Fruit fly (Drosophila melanogaster): ENCODE results near the gene CG10710.
A peak's percentile ranks its signal among the peaks of the same experiment; 100 is the strongest.

CG10710 gene

DNA sequence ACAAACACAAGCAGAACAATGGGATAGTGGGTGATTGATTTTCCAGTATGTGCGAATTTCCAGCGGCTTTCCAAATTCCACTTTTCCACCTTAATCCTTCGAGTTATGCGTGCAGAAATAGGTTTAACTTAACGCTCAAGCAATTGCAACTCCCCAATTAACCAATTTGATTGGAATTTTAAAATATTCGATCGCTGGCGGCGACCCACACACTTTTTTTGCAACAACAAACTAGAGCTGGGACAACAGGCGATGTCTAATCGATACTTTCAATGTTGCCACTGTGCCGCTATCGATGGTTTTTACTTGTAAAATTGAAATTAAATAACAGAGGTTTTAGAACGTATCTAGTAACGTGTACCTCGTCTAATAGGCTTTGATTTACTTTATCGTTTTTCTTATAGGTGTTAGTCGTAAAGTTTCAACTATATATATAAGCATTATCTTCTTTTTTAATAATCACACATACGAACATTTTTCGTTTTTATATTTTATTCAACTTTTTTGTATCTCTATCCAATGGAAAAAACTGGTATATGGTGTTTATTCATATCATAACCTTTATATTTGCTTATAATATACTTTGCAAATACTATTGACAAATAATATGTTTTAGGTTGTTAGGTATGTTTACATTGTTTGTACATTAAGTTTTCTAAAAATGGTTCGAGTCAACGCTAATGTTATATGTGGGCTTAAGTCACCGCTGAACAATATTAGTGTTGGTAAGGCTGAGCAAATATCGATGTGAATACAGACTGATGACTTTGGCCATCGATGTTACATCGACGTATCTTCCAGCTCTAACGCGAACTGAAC, 33.2 kb downstream of the CG10710 start, which contains the start of the genes Abp1 and Tgi:
Gene Abp1 (minus strand): TSS at position 240 of the 819 bp plus-strand sequence.
Gene Tgi (plus strand): TSS at position 757 of the 819 bp plus-strand sequence.
- no peak for TF ChIP-seq noc (tag; optimal IDR thresholded peaks at IDR 0.05)

DNA sequence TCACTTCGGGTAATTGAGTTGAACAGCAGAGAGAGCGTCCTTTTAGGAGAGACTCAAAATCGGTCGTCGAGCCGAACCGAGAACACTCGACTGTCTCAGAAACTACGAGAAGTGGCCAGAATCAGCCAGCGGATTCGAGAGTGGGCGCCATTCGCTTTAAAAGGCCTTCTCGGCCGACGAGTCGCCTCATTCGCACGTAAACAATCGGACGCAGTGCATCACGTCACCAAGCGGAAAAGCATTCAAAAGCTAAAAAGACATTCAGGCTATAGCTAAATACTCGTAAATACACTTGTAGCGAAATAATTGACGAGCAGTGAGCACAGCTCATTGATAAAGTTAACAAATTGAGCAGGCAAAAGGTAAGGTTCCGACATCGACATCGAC, 39.2 kb downstream of the CG10710 start:
- TF ChIP-seq noc (tag; optimal IDR thresholded peaks at IDR 0.05), result no peak

DNA sequence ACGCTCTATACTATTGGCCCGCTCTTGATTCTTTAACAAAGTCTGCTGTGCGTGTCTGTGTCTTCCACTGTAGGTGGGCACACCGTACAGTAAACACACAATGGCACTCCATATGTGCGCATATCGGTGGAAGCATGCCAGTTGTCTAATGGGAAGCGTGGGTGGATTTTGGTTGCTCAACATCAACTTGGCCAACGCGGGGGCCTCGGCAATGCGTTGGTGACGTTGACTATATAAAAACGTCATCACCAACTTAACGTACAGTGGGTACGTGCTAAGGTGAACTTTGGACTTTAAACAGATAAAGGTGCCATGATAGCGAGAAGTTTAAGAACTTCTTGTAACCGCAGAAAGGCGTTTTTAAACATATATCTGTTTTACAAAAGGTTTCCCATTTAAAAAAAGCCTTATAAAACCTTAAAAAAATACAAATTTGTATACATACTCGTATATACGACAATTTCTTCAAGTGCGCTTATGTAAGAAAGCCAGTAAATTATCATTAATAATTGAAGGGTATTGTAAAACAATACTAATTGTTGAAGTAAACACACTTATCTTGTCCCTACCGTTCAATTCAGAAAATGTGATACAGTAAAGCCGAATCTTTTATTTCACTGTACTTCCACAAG, 39.7 kb downstream of the CG10710 start:
- TF ChIP-seq noc (tag; optimal IDR thresholded peaks at IDR 0.05), result peak; percentile 77

DNA sequence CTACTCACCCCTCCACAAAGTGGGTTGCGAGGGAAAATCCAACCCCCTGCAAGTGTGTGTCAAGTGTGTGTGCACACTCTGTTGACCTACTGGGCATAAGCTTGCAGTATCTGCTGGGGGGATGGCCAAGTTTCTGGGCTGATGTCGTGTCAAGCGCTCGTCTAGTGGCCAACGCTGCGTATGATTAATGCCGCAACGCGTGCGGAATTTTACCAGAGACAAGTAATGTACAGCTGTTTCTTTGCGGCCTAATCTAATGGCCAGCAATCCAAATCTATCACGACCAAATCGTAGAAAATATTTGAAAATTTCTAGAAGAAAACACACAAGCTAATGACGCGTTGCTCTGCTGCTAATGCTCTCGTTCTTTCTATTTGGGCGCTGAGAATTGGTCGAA, 40.2 kb downstream of the CG10710 start:
- TF ChIP-seq noc (tag; optimal IDR thresholded peaks at IDR 0.05), result no peak

DNA sequence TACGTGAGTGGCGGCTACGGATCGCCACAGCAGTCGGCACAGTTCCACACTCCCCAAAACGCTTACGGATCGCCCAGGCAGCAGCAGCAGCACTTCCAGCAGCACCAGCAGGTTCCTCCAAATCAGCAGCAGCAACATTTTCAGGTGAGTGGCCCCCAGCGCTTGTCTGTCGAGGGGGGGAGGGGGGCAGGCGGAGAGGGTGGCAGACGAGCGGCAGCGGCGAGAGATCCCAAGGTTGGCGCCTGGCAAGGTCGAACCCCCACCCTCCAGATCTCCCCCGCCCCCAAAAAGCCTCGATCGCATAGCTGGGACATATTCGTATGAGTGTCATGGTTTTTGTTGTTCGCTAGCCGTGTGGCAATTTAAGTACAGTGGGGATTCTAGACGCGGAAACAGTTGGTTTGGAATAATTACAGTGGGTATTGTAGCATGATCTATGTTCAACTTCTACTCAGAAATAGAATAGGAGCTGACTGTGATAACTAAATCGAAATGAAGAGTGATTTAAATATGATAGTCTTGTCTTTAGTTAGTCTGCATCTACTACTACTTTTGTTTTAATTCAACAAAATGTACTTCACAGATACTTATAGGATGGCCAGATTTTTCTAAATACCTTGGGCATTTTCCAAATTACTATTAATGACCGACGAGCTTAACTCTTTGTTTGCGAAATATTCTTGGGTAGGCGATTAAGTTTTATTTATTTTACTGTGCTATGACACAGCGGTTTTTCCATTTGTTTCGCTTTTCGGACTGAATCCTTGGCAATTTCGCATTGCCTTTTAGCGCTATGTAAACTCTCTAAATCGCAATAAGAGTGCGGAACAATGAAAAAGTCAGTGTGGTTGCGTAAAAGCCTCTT, 40.8 kb downstream of the CG10710 start:
- TF ChIP-seq noc (tag; optimal IDR thresholded peaks at IDR 0.05), result no peak

DNA sequence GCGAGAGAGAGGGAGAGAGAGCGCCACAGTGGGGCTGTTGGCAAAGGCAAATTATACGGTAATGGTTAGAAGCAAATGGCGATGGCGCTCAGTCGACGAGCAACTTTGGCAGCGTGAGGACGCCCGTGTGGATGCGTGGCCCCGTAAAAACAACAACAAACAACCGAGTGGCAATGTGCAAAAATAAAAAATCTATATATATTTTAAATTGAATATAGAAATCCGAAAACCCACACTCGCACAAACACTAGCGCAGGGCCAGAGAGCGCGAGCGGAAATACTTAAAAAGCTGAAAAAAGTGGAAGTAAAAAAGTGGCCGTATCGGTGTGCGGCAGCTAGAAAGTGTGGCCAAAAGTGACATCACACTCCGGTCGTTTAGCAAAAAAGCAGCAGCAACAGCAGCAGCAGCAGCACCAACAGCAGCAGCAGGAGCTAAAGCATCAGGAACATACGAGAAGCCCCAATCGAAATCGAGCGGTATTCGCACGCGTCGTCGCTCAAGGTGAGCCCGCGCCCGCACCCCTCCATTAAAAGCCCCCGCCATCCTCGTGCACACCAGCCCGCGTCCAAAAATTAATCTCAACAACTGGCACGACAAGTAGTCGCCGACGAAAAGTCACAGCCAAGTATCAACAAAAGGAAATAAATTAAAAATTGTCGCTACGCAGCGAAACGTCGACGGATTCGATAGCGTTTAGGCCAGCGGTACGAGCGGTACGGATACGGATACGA, 41.8 kb downstream of the CG10710 start, which contains the start of gene stv:
Gene stv (plus strand): TSS at position 89 of the 732 bp plus-strand sequence.
- peak; percentile 29 for TF ChIP-seq noc (tag; optimal IDR thresholded peaks at IDR 0.05)

DNA sequence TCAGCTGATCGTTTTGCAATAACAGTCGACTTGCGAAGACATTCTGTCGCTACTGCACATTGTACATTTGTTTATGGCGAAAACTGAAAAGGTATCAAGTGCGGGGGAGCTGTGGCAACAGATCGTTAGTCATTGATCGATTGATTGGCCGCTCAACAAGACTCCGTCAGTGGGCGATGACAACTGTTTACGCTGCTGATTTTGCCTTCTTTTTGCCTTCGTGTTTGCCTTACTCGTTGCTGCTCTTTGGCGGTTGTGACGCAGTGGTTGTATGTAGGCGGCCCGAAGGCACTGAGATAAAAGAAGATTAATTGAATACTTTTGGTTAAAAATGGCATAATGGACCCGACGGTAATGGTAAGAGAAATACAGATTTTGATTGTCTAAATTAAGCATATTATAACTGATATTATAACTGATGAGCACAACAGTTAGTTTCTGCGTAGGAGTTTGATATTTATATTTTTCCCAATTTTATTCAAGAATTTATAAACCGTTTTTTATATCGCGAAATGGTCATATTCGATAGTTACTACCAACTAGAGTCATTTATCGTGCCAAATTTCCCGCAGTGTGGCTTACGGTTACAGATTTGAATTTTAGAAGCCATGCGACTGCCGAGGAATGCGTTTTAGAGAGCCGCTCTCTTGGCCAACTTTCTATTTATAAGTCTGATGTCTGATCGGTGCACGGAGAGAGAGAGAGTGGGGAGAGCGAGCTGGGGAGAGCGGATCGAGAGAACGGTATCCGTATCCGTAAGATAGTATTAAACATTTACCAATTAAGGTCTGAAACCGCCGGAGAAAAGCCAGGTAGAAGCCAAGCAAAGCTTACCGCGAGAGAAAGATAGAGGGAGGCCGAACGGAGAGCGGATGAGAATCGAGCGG, 42.6 kb downstream of the CG10710 start:
- TF ChIP-seq noc (tag; optimal IDR thresholded peaks at IDR 0.05), result peak; percentile 98

DNA sequence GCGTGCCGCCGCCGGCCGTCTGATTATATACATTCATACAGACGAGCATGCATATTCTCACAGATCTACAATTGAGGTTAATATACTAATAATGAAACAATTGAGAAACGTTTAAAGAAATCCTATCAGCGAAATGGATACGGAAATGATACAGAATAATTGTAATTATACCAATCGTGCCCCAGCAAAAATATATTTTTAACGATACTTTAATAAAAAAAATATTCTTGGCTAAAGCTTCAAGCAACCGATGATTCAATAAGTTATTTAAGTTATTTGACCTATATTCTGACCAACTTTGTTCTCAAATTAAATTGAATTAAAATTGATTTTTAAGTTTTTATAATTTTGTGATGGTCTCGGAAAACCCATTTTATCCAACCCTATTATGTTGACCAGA, 43.3 kb downstream of the CG10710 start:
- TF ChIP-seq noc (tag; optimal IDR thresholded peaks at IDR 0.05), result no peak

DNA sequence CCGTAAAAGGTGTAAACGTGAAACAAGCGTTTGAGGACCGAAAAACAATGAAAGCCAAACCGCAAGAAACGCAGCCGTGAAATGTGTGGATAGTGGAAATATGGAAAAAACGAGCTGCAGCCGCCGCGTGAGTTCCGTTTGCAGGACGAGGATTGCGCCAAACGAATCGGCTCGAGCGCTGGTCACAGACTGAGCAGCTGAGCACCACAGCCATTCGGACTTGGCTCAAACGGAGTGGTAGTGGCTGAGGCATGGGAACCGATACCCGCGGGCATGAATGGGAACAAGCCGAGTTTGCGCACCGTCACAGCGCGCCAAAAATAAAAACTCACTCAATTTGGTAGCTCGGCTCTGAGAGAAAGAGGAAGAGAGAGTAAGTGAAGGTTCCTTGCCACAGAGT, 44.8 kb downstream of the CG10710 start, which contains the start of gene CG10089:
Gene CG10089 (minus strand): TSS at position 181 of the 400 bp plus-strand sequence.
- no peak for TF ChIP-seq noc (tag; optimal IDR thresholded peaks at IDR 0.05)
